Worm (Caenorhabditis elegans): Measurements from ENCODE around the gene H06H21.11.

DNA sequence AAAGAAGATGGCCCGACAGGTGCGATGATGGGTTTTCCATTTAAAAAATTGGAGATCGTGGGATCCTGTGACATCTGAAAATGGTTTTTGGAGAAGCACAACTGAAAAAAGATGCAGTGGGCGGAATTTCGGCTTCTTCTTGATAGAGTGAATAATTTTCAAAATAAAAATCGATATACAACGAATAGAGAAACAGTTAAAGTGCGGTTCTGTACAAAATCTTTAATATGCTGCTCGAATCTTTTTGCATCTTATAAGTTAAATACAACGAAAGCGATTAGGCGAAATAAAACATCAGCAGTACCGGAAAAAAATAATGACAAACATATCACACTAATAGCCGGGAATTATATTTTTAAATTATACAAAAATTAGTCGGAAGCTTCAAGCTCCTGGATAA, at the start of gene H06H21.11:
- TF ChIP-seq tbx-7 (tag; optimal IDR thresholded peaks at IDR 0.05) (no peak), ama-1 (optimal IDR thresholded peaks at IDR 0.05) (no peak), rnt-1 (tag; optimal IDR thresholded peaks at IDR 0.05) (no peak), hlh-6 (tag; optimal IDR thresholded peaks at IDR 0.05) (no peak), fkh-10 (GFP tag; optimal IDR thresholded peaks at IDR 0.05) (no peak), nhr-11 (tag; optimal IDR thresholded peaks at IDR 0.05) (no peak), ztf-16 (tag; optimal IDR thresholded peaks at IDR 0.05) (no peak), ahr-1 (tag; optimal IDR thresholded peaks at IDR 0.05) (no peak), elt-2 (tag; optimal IDR thresholded peaks at IDR 0.05) (no peak), pqm-1 (tag; optimal IDR thresholded peaks at IDR 0.05) (no peak), ceh-14 (tag; optimal IDR thresholded peaks at IDR 0.05) (no peak), K02D7.2 (tag; optimal IDR thresholded peaks at IDR 0.05) (no peak), hlh-30 (tag; optimal IDR thresholded peaks at IDR 0.05; ENCODE audit: insufficient read depth) (no peak), gmeb-2 (tag; optimal IDR thresholded peaks at IDR 0.05) (no peak)

Measured in whole organism, late embryonic.